Worm (Caenorhabditis elegans) whole organism, early embryonic: ENCODE results near the gene K06H7.1.

ENCODE experiments used
- B0310.2 ChIP-seq: sonication (generic microtip); optimal IDR thresholded peaks from 2 replicates; lab custom pipeline; 2016; ENCODE audit warnings: mild to moderate bottlenecking, missing genetic modification characterization, missing compliant biosample characterization
- F13C5.2 ChIP-seq: sonication (generic microtip); optimal IDR thresholded peaks from 2 replicates; lab custom pipeline; 2017; ENCODE audit warnings: mild to moderate bottlenecking, missing genetic modification characterization, inconsistent platforms, missing compliant biosample characterization
- aly-1 ChIP-seq: sonication (generic microtip); optimal IDR thresholded peaks from 2 replicates; lab custom pipeline; 2016; ENCODE audit warnings: missing genetic modification characterization, missing compliant biosample characterization
- ama-1 ChIP-seq: fragments of 150-350 bp; optimal IDR thresholded peaks from 2 replicates; lab custom pipeline; 2014
- ceh-13 ChIP-seq: fragments of 200-800 bp; sonication (Bioruptor generic); optimal IDR thresholded peaks from 2 replicates; lab custom pipeline; 2018; ENCODE audit warnings: mild to moderate bottlenecking, missing genetic modification characterization, missing compliant biosample characterization
- ceh-36 ChIP-seq: sonication (generic microtip); optimal IDR thresholded peaks from 2 replicates; lab custom pipeline; 2016; ENCODE audit warnings: missing genetic modification characterization, inconsistent platforms, missing compliant biosample characterization
- ets-7 ChIP-seq: sonication (generic microtip); optimal IDR thresholded peaks from 2 replicates; lab custom pipeline; 2016; ENCODE audit warnings: missing genotype, missing genetic modification characterization, missing compliant biosample characterization
- flt-1 ChIP-seq: fragments of 200-800 bp; sonication (Bioruptor generic); IDR thresholded peaks from 2 replicates; pipeline ENCODE4 v1.3.6; 2022; ENCODE audit warnings: missing genetic modification characterization, missing compliant biosample characterization
- hmbx-1 ChIP-seq: sonication (generic microtip); optimal IDR thresholded peaks from 2 replicates; lab custom pipeline; 2016; ENCODE audit warnings: mild to moderate bottlenecking, missing genetic modification characterization, missing compliant biosample characterization
- hmg-4 ChIP-seq: fragments of 200-800 bp; sonication (Bioruptor generic); optimal IDR thresholded peaks from 2 replicates; lab custom pipeline; 2018; ENCODE audit warnings: mild to moderate bottlenecking, missing genetic modification characterization, missing compliant biosample characterization
- hnd-1 ChIP-seq: sonication (generic microtip); optimal IDR thresholded peaks from 2 replicates; lab custom pipeline; 2016; ENCODE audit warnings: missing genetic modification characterization, missing compliant biosample characterization
- pes-1 ChIP-seq: fragments of 200-800 bp; sonication (Bioruptor generic); IDR thresholded peaks from 2 replicates; pipeline ENCODE4 v1.3.6; 2022; ENCODE audit warnings: missing genetic modification reagents, missing genetic modification characterization, missing compliant biosample characterization
- scrt-1 ChIP-seq: fragments of 200-800 bp; sonication (Bioruptor generic); IDR thresholded peaks from 2 replicates; pipeline ENCODE4 v1.3.6; 2022; ENCODE audit warnings: missing genetic modification characterization, missing compliant biosample characterization
- sea-1 ChIP-seq: fragments of 200-800 bp; sonication (Bioruptor generic); conservative IDR thresholded peaks from 2 replicates; pipeline ENCODE4 v1.3.6; 2022; ENCODE audit warnings: missing genetic modification characterization, missing compliant biosample characterization
- tbx-11 ChIP-seq: fragments of 200-800 bp; sonication (Bioruptor generic); IDR thresholded peaks from 2 replicates; pipeline ENCODE4 v1.3.6; 2022; ENCODE audit warnings: missing genetic modification characterization, missing compliant biosample characterization
- tbx-37 ChIP-seq: fragments of 200-800 bp; sonication (Bioruptor generic); conservative IDR thresholded peaks from 2 replicates; pipeline ENCODE4 v1.3.6; 2022; ENCODE audit warnings: missing genetic modification reagents, missing genetic modification characterization, missing compliant biosample characterization
- tra-4 ChIP-seq: sonication (generic microtip); optimal IDR thresholded peaks from 2 replicates; lab custom pipeline; 2017; ENCODE audit warnings: missing genetic modification characterization, missing compliant biosample characterization

Gene K06H7.1

ce11 chrIII:8099022-8099421 is at the start of gene K06H7.1:
Gene K06H7.1, plus strand, starts transcription at chrIII:8099322.
- no peak for TF ChIP-seq F13C5.2
- no peak for TF ChIP-seq hmg-4 (GFP tag; lab: Kevin White, UChicago)
- TF ChIP-seq flt-1 (GFP tag; lab: Robert Waterston, UW): no peak
- no peak for TF ChIP-seq tbx-11 (GFP tag; lab: Robert Waterston, UW)

- TF ChIP-seq F13C5.2: no peak
- TF ChIP-seq flt-1 (GFP tag; lab: Robert Waterston, UW): no peak
- no peak for TF ChIP-seq ets-7 (tag; lab: Kevin White, UChicago)
- no peak for TF ChIP-seq pes-1 (GFP tag; lab: Robert Waterston, UW)
Measured at ce11 chrIII:8050944-8051343, 48.2 kb upstream of the K06H7.1 start, which contains the start of gene K12H4.7. Gene K12H4.7, minus strand, starts transcription at chrIII:8051081.

- TF ChIP-seq B0310.2: no peak
- no peak for TF ChIP-seq scrt-1
- no peak for TF ChIP-seq tra-4 (tag; lab: Kevin White, UChicago)
- no peak for TF ChIP-seq ceh-36 (tag; lab: Kevin White, UChicago)
- no peak for TF ChIP-seq pes-1 (GFP tag; lab: Robert Waterston, UW)
- TF ChIP-seq hmg-4 (GFP tag; lab: Kevin White, UChicago): no peak
- no peak for TF ChIP-seq tbx-37 (GFP tag; lab: Robert Waterston, UW)
- no peak for TF ChIP-seq flt-1 (GFP tag; lab: Robert Waterston, UW)
- no peak for TF ChIP-seq ama-1
Measured at ce11 chrIII:8051838-8052237, 47.3 kb upstream of the K06H7.1 start.

- TF ChIP-seq ama-1: no peak
- TF ChIP-seq hnd-1: no peak
- no peak for TF ChIP-seq tbx-37 (GFP tag; lab: Robert Waterston, UW)
- TF ChIP-seq tra-4 (tag; lab: Kevin White, UChicago): no peak
- TF ChIP-seq hmg-4 (GFP tag; lab: Kevin White, UChicago): no peak
- TF ChIP-seq ets-7 (tag; lab: Kevin White, UChicago): no peak
- no peak for TF ChIP-seq F13C5.2
- TF ChIP-seq ceh-13 (GFP tag; lab: Kevin White, UChicago): no peak
- no peak for TF ChIP-seq B0310.2
- TF ChIP-seq ceh-36 (tag; lab: Kevin White, UChicago): no peak
- TF ChIP-seq sea-1 (GFP tag; lab: Robert Waterston, UW): no peak
- no peak for TF ChIP-seq hmbx-1
Measured at ce11 chrIII:8061114-8061513, 38.0 kb upstream of the K06H7.1 start.

DNA sequence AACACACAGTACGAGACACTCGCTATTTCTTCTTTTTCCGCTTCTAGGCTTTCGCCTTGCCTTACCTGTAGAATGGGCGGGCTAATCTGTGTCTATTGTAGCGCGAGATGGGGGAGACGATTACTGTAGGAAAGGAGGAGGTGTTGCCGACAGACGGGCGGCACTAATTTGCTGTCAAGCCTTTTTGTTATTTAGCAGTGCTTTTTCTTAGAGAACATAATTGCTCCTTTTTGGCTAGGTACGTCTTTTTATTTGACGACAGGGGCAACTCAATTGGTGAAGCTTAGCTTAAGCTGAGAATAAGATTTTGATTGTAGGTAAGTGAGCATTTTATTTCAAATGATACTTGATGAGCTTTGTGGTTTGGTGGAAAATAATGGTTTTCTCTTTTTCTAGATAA is 35.5 kb upstream of the K06H7.1 start:
- TF ChIP-seq tbx-11 (GFP tag; lab: Robert Waterston, UW) (no peak), tra-4 (tag; lab: Kevin White, UChicago) (no peak), tbx-37 (GFP tag; lab: Robert Waterston, UW) (no peak), ceh-36 (tag; lab: Kevin White, UChicago) (no peak), sea-1 (GFP tag; lab: Robert Waterston, UW) (no peak), pes-1 (GFP tag; lab: Robert Waterston, UW) (no peak), hmg-4 (GFP tag; lab: Kevin White, UChicago) (no peak), ceh-13 (GFP tag; lab: Kevin White, UChicago) (no peak), scrt-1 (no peak), aly-1 (tag; lab: Kevin White, UChicago) (no peak), flt-1 (GFP tag; lab: Robert Waterston, UW) (no peak), ets-7 (tag; lab: Kevin White, UChicago) (no peak), hmbx-1 (no peak), B0310.2 (no peak), hnd-1 (no peak), ama-1 (no peak), F13C5.2 (no peak)

DNA sequence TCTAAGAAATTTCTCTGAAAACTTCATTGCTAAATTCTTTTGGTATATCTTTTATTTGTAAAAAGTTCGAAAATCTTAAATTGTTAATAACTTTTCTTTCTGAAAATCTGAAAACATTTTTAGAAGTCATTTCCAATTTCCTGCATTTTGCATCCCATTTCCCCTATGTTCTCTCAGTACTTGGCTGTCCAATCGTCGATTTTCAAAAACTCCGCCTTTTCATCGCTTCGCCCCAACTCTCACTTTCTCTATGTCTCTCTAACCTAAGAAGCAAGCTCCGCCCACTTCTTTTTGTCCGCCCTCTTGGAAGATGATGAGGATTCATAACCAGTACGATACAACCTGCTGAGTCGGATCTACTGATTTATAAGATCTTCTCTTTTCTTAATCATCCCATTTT is 34.0 kb upstream of the K06H7.1 start:
- TF ChIP-seq ets-7 (tag; lab: Kevin White, UChicago): no peak
- no peak for TF ChIP-seq pes-1 (GFP tag; lab: Robert Waterston, UW)
- TF ChIP-seq F13C5.2: no peak
- TF ChIP-seq flt-1 (GFP tag; lab: Robert Waterston, UW): no peak
- no peak for TF ChIP-seq ceh-36 (tag; lab: Kevin White, UChicago)
- no peak for TF ChIP-seq B0310.2
- TF ChIP-seq ceh-13 (GFP tag; lab: Kevin White, UChicago): no peak
- no peak for TF ChIP-seq sea-1 (GFP tag; lab: Robert Waterston, UW)
- TF ChIP-seq aly-1 (tag; lab: Kevin White, UChicago): no peak

ce11 chrIII:8066989-8067388 is 32.1 kb upstream of the K06H7.1 start, which contains the start of gene pros-1:
Gene pros-1, plus strand, starts transcription at chrIII:8067289.
- TF ChIP-seq pes-1 (GFP tag; lab: Robert Waterston, UW) (no peak), ama-1 (no peak), ceh-13 (GFP tag; lab: Kevin White, UChicago) (no peak), F13C5.2 (no peak), flt-1 (GFP tag; lab: Robert Waterston, UW) (no peak), ets-7 (tag; lab: Kevin White, UChicago) (no peak), tbx-11 (GFP tag; lab: Robert Waterston, UW) (no peak), hnd-1 (no peak), tbx-37 (GFP tag; lab: Robert Waterston, UW) (no peak), tra-4 (tag; lab: Kevin White, UChicago) (no peak), scrt-1 (no peak), ceh-36 (tag; lab: Kevin White, UChicago) (no peak), hmbx-1 (no peak)

DNA sequence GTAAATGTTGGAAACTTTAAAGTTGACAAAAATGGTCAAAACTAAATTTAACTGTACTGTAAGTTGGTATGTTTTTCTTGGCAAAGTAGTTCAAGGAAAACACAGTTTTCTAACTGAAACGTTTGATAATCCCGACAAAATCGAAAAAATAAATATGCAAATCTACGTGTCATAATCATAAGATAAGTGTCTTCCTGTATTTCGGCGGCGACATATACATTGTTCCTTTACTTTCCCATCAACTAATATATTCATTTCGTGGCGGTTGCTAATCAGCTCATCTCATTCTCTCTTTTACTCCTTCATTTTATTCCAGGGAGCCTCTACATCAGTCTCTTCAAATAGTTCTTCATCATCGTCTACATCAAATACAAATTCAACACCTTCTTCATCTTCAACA is 31.3 kb upstream of the K06H7.1 start:
- TF ChIP-seq sea-1 (GFP tag; lab: Robert Waterston, UW) (no peak), aly-1 (tag; lab: Kevin White, UChicago) (no peak)
